Worm (Caenorhabditis elegans): Measurements from ENCODE around the gene R53.4.

R53.4 gene

DNA sequence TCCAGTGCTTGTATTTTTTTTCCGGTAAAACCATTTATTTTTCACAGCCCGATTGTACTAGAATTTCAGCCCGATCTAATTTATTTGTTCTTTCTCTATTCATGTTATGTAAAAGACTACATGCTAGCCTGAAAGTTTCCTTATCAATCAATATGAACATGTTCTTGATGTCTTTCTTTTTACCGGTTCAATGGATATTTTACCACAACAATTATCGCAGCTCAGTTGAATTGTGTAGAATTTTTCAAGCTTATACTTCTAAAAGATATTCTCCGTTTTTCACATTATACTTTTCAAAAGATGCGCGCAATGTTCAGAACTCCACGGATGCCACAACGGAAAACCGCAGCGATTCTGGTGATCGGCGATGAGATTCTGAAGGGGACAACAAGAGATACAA, 24.0 kb downstream of the R53.4 start, which contains the start of gene flad-1:
TSS of gene flad-1 (plus strand) at position 301 of the 400 bp plus-strand sequence.
- TF ChIP-seq dpl-1 (GFP tag; optimal IDR thresholded peaks at IDR 0.05) = no peak
- no peak for TF ChIP-seq aly-2 (tag; optimal IDR thresholded peaks at IDR 0.05)
- TF ChIP-seq unc-62 (GFP tag; optimal IDR thresholded peaks at IDR 0.05) = no peak
- TF ChIP-seq ceh-8 (GFP tag; optimal IDR thresholded peaks at IDR 0.05) = no peak
- no peak for TF ChIP-seq zip-4 (GFP tag; optimal IDR thresholded peaks at IDR 0.05)
- TF ChIP-seq efl-1 (optimal IDR thresholded peaks at IDR 0.05) = no peak
- no peak for TF ChIP-seq efl-1 (GFP tag; optimal IDR thresholded peaks at IDR 0.05 in 1 of 2)
- no peak for TF ChIP-seq nhr-19 (GFP tag; conservative IDR thresholded peaks at IDR 0.05)
- no peak for TF ChIP-seq nhr-84 (tag; optimal IDR thresholded peaks at IDR 0.05)
- no peak for TF ChIP-seq isw-1 (GFP tag; IDR thresholded peaks at IDR 0.05)
- TF ChIP-seq fkh-8 (tag; optimal IDR thresholded peaks at IDR 0.05) = no peak
- no peak for TF ChIP-seq unc-98 (GFP tag; IDR thresholded peaks at IDR 0.05)
- TF ChIP-seq nhr-20 (tag; optimal IDR thresholded peaks at IDR 0.05) = no peak
- no peak for TF ChIP-seq unc-86 (tag; optimal IDR thresholded peaks at IDR 0.05)
- TF ChIP-seq mef-2 (tag; optimal IDR thresholded peaks at IDR 0.05) = no peak
- TF ChIP-seq ama-1 (optimal IDR thresholded peaks at IDR 0.05) = no peak
- TF ChIP-seq grh-1 (GFP tag; IDR thresholded peaks at IDR 0.05) = no peak
- no peak for TF ChIP-seq hlh-17 (GFP tag; optimal IDR thresholded peaks at IDR 0.05; ENCODE audit: borderline replicate concordance)
- no peak for TF ChIP-seq nhr-71 (tag; optimal IDR thresholded peaks at IDR 0.05)

DNA sequence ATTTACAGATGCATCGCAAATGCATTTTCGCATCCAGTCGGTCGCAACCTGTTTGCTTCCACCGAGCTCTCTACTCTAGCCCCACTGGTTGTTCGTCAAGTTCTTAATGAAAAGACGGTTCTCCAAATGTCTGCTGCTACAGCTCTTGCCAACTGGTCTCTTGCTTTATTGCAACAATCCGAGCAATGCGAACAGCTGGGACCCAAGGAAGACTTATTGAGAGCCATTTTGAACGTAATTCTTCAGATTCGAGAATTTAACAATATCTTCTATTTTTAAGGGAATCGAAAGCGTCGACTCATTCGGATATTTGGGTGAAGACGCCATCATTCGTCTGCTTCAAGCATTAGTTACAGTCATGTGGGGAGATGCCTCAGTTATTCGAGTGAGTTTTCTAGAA, 24.6 kb downstream of the R53.4 start:
- no peak for TF ChIP-seq nhr-84 (tag; optimal IDR thresholded peaks at IDR 0.05)
- no peak for TF ChIP-seq xbp-1 (tag; optimal IDR thresholded peaks at IDR 0.05)

DNA sequence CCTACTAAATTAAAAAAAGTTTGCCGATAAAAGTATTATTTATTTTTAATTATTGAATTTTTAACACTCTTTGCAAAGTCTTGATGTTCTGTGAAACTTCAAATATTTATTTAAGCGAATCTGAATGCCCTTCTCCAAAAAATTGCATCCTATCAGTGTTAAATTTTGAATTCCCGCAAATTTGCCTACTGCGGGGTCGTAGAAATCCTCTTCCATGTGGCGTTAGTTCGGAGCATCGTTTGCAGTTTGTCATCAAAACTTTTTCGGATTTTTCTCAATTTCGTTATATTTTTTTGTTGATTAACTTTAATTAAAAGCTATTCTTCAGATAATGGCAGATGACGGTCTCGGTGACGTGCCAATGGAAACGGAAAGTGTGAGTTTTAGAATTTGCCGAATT, 27.4 kb downstream of the R53.4 start, which contains the start of gene ufd-3:
TSS of gene ufd-3 (plus strand) at position 324 of the 400 bp plus-strand sequence.
- TF ChIP-seq aly-2 (tag; optimal IDR thresholded peaks at IDR 0.05) = peak; percentile 37
- peak; percentile 47 for TF ChIP-seq ztf-4 (tag; optimal IDR thresholded peaks at IDR 0.05)
- TF ChIP-seq ces-1 (GFP tag; optimal IDR thresholded peaks at IDR 0.05) = no peak
- peak; percentile 92 for TF ChIP-seq ceh-90 (tag; optimal IDR thresholded peaks at IDR 0.05)
- TF ChIP-seq pax-3 (tag; optimal IDR thresholded peaks at IDR 0.05) = peak; percentile 90
- peak; percentile 78 for TF ChIP-seq snpc-4 (tag; optimal IDR thresholded peaks at IDR 0.05)
- peak; percentile 93 for TF ChIP-seq nhr-47 (tag; optimal IDR thresholded peaks at IDR 0.05)
- peak; percentile 86 for TF ChIP-seq fkh-8 (tag; optimal IDR thresholded peaks at IDR 0.05)
- no peak for TF ChIP-seq unc-62 (GFP tag; optimal IDR thresholded peaks at IDR 0.05)
- TF ChIP-seq F16B12.6 (tag; optimal IDR thresholded peaks at IDR 0.05) = peak; percentile 59
- peak; percentile 15 for TF ChIP-seq zag-1 (tag; optimal IDR thresholded peaks at IDR 0.05)
- peak; percentile 82 for TF ChIP-seq blmp-1 (tag; optimal IDR thresholded peaks at IDR 0.05)
- no peak for TF ChIP-seq hlh-17 (GFP tag; optimal IDR thresholded peaks at IDR 0.05; ENCODE audit: borderline replicate concordance)
- TF ChIP-seq xbp-1 (tag; optimal IDR thresholded peaks at IDR 0.05) = peak; percentile 92
- TF ChIP-seq alr-1 (tag; optimal IDR thresholded peaks at IDR 0.05; ENCODE audit: borderline replicate concordance) = no peak
- peak; percentile 93 for TF ChIP-seq lin-15B (tag; optimal IDR thresholded peaks at IDR 0.05)
- peak; percentile 95 for TF ChIP-seq mep-1 (tag; optimal IDR thresholded peaks at IDR 0.05)
- peak; percentile 95 for TF ChIP-seq nhr-85 (tag)
- TF ChIP-seq lsy-2 (tag; optimal IDR thresholded peaks at IDR 0.05) = peak; percentile 90 to 93
- TF ChIP-seq nhr-90 (tag; optimal IDR thresholded peaks at IDR 0.05; ENCODE audit: poor library complexity) = peak; percentile 93
- TF ChIP-seq ztf-11 (tag; optimal IDR thresholded peaks at IDR 0.05) = peak in 1 of 2 experiments; percentile 94
- peak; percentile 86 for TF ChIP-seq unc-98 (GFP tag; IDR thresholded peaks at IDR 0.05)
- peak; percentile 91 for TF ChIP-seq lin-14 (GFP tag; optimal IDR thresholded peaks at IDR 0.05)
- peak in 5 of 6 experiments; percentile 8 to 95 (median 49) for TF ChIP-seq elt-3 (tag; optimal IDR thresholded peaks at IDR 0.05)
- peak; percentile 97 for TF ChIP-seq lir-3 (tag; optimal IDR thresholded peaks at IDR 0.05; ENCODE audit: poor library complexity)
- TF ChIP-seq nhr-71 (tag; optimal IDR thresholded peaks at IDR 0.05) = peak; percentile 96
- TF ChIP-seq efl-1 (optimal IDR thresholded peaks at IDR 0.05) = peak; percentile 98 to 99
- TF ChIP-seq efl-1 (GFP tag; optimal IDR thresholded peaks at IDR 0.05 in 1 of 2) = peak; percentile 98 to 100
- peak; percentile 99 for TF ChIP-seq skn-1 (tag; optimal IDR thresholded peaks at IDR 0.05)
- peak; percentile 50 for TF ChIP-seq fkh-10 (GFP tag; optimal IDR thresholded peaks at IDR 0.05)
- peak; percentile 28 for TF ChIP-seq nhr-12 (tag; optimal IDR thresholded peaks at IDR 0.05)
- TF ChIP-seq lin-39 (tag; optimal IDR thresholded peaks at IDR 0.05) = peak; percentile 73
- peak; percentile 92 for TF ChIP-seq sox-4 (tag; optimal IDR thresholded peaks at IDR 0.05)
- TF ChIP-seq pqm-1 (tag; optimal IDR thresholded peaks at IDR 0.05) = no peak
- TF ChIP-seq C16A3.4 (tag; optimal IDR thresholded peaks at IDR 0.05) = peak; percentile 93
- peak; percentile 37 for TF ChIP-seq nhr-237 (tag; optimal IDR thresholded peaks at IDR 0.05)
- TF ChIP-seq C04F5.9 (tag; optimal IDR thresholded peaks at IDR 0.05) = peak; percentile 85
- TF ChIP-seq unc-30 (tag; optimal IDR thresholded peaks at IDR 0.05) = no peak

Measured in whole organism, L1 larva.